Worm (Caenorhabditis elegans) whole organism, young adult: Measurements from ENCODE around the gene hmp-1.

Experiments
- B0019.2 ChIP-seq: fragments of 200-800 bp; sonication (Bioruptor generic); conservative IDR thresholded peaks from 2 replicates; pipeline ENCODE4 v1.3.6; 2022; ENCODE audit warnings: missing genetic modification reagents, missing genetic modification characterization, missing compliant biosample characterization
- D2030.7 ChIP-seq: fragments of 200-800 bp; sonication (Bioruptor generic); IDR thresholded peaks from 2 replicates; pipeline ENCODE4 v1.3.6; 2022; ENCODE audit warnings: missing genetic modification reagents, missing genetic modification characterization, missing compliant biosample characterization
- F37B4.10 ChIP-seq: fragments of 200-800 bp; sonication (Bioruptor generic); IDR thresholded peaks from 2 replicates; pipeline ENCODE4 v1.3.6; 2022; ENCODE audit warnings: missing genetic modification characterization, missing compliant biosample characterization
- F52B5.7 ChIP-seq: sonication (generic microtip); optimal IDR thresholded peaks from 2 replicates; lab custom pipeline; 2016; ENCODE audit warnings: mild to moderate bottlenecking, missing genetic modification characterization, missing compliant biosample characterization
- F55B11.4 ChIP-seq: sonication (generic microtip); optimal IDR thresholded peaks from 2 replicates; lab custom pipeline; 2016; ENCODE audit warnings: missing compliant biosample characterization, missing genetic modification characterization, borderline replicate concordance; ENCODE audit not compliant: insufficient read depth
- F57C9.4 ChIP-seq: sonication (generic microtip); optimal IDR thresholded peaks from 2 replicates; lab custom pipeline; 2017; ENCODE audit warnings: mild to moderate bottlenecking, missing genetic modification characterization, missing compliant biosample characterization
- K11D2.4 ChIP-seq: fragments of 200-800 bp; sonication (Bioruptor generic); IDR thresholded peaks from 2 replicates; pipeline ENCODE4 v1.3.6; 2022; ENCODE audit warnings: missing genetic modification reagents, missing genetic modification characterization, missing compliant biosample characterization
- T07F8.4 ChIP-seq: sonication (generic microtip); optimal IDR thresholded peaks from 2 replicates; lab custom pipeline; 2016; ENCODE audit warnings: mild to moderate bottlenecking, missing genetic modification characterization, moderate library complexity, missing compliant biosample characterization
- T26A5.8 ChIP-seq: sonication (generic microtip); optimal IDR thresholded peaks from 2 replicates; lab custom pipeline; 2016; ENCODE audit warnings: missing genetic modification characterization, missing compliant biosample characterization
- Y53G8AR.9 ChIP-seq: fragments of 200-800 bp; sonication (Bioruptor generic); conservative IDR thresholded peaks from 2 replicates; pipeline ENCODE4 v1.3.6; 2022; ENCODE audit warnings: missing genetic modification reagents, missing genetic modification characterization, missing compliant biosample characterization
- akir-1 ChIP-seq: fragments of 200-800 bp; sonication (Bioruptor generic); optimal IDR thresholded peaks from 2 replicates; lab custom pipeline; 2018; ENCODE audit warnings: mild to moderate bottlenecking, missing genetic modification characterization, moderate library complexity, missing compliant biosample characterization
- ama-1 ChIP-seq, 3 experiments: fragments of 150-350 bp in 1 of 3; sonication (generic microtip) in 2 of 3; optimal IDR thresholded peaks; 2 replicates each; lab custom pipeline; 2014 to 2018; ENCODE audit warnings: missing biosample characterization in 2 of 3, missing genetic modification characterization in 2 of 3, missing genetic modification reagents in 2 of 3
- atf-7 ChIP-seq: sonication (generic microtip); optimal IDR thresholded peaks from 2 replicates; lab custom pipeline; 2017; ENCODE audit warnings: mild to moderate bottlenecking, missing genetic modification characterization, missing compliant biosample characterization
- attf-5 ChIP-seq: fragments of 200-800 bp; sonication (Bioruptor generic); optimal IDR thresholded peaks from 2 replicates; lab custom pipeline; 2018; ENCODE audit warnings: mild to moderate bottlenecking, missing genetic modification characterization, missing compliant biosample characterization
- ceh-79 ChIP-seq: sonication (generic microtip); optimal IDR thresholded peaks from 2 replicates; lab custom pipeline; 2017; ENCODE audit warnings: mild to moderate bottlenecking, missing genetic modification characterization, missing compliant biosample characterization
- egl-18 ChIP-seq: fragments of 200-800 bp; sonication (Bioruptor generic); IDR thresholded peaks from 2 replicates; pipeline ENCODE4 v1.3.6; 2022; ENCODE audit warnings: missing genetic modification reagents, missing genetic modification characterization, missing compliant biosample characterization
- egrh-3 ChIP-seq: fragments of 200-800 bp; sonication (Bioruptor generic); IDR thresholded peaks from 2 replicates; pipeline ENCODE4 v1.3.6; 2022; ENCODE audit warnings: missing genetic modification reagents, missing genetic modification characterization, missing compliant biosample characterization
- ekl-4 ChIP-seq: fragments of 200-800 bp; sonication (Bioruptor generic); IDR thresholded peaks from 2 replicates; pipeline ENCODE4 v1.3.6; 2022; ENCODE audit warnings: missing genetic modification reagents, missing genetic modification characterization, missing compliant biosample characterization
- ets-4 ChIP-seq: fragments of 200-800 bp; sonication (Bioruptor generic); optimal IDR thresholded peaks from 2 replicates; lab custom pipeline; 2018; ENCODE audit warnings: mild to moderate bottlenecking, missing genetic modification characterization, missing compliant biosample characterization
- fkh-3 ChIP-seq: sonication (generic microtip); optimal IDR thresholded peaks from 2 replicates; lab custom pipeline; 2016; ENCODE audit warnings: mild to moderate bottlenecking, missing genetic modification characterization, missing compliant biosample characterization
- hrde-1 ChIP-seq: sonication (generic microtip); optimal IDR thresholded peaks from 2 replicates; lab custom pipeline; 2016; ENCODE audit warnings: missing genetic modification characterization, mild to moderate bottlenecking, missing compliant biosample characterization, moderate library complexity, missing genotype, missing genetic modification reagents, borderline replicate concordance
- hsf-1 ChIP-seq: fragments of 200-800 bp; sonication (Bioruptor generic); IDR thresholded peaks from 2 replicates; pipeline ENCODE4 v1.3.6; 2022; ENCODE audit warnings: missing genetic modification reagents, missing genetic modification characterization, missing compliant biosample characterization
- lin-26 ChIP-seq: fragments of 200-800 bp; sonication (Bioruptor generic); IDR thresholded peaks from 2 replicates; pipeline ENCODE4 v1.3.6; 2022; ENCODE audit warnings: missing genetic modification reagents, missing genetic modification characterization, missing compliant biosample characterization
- lsl-1 ChIP-seq: fragments of 200-800 bp; sonication (Bioruptor generic); optimal IDR thresholded peaks from 2 replicates; lab custom pipeline; 2018; ENCODE audit warnings: mild to moderate bottlenecking, missing genetic modification characterization, moderate library complexity, missing compliant biosample characterization
- madf-8 ChIP-seq: fragments of 200-800 bp; sonication (Bioruptor generic); conservative IDR thresholded peaks from 2 replicates; pipeline ENCODE4 v1.3.6; 2022; ENCODE audit warnings: missing genetic modification reagents, missing genetic modification characterization, missing compliant biosample characterization
- mel-28 ChIP-seq: sonication (generic microtip); optimal IDR thresholded peaks from 2 replicates; lab custom pipeline; 2016; ENCODE audit warnings: borderline replicate concordance, mild to moderate bottlenecking, missing genetic modification characterization, missing compliant biosample characterization
- nfya-1 ChIP-seq: sonication (generic microtip); optimal IDR thresholded peaks from 2 replicates; lab custom pipeline; 2017; ENCODE audit warnings: antibody characterized with exemption, missing compliant biosample characterization, missing genetic modification characterization, borderline replicate concordance; ENCODE audit not compliant: insufficient read depth
- nfyb-1 ChIP-seq: fragments of 200-800 bp; sonication (Bioruptor generic); IDR thresholded peaks from 2 replicates; pipeline ENCODE4 v1.3.6; 2022; ENCODE audit warnings: missing genetic modification reagents, missing genetic modification characterization, missing compliant biosample characterization
- nhr-27 ChIP-seq: fragments of 200-800 bp; sonication (Bioruptor generic); optimal IDR thresholded peaks from 2 replicates; lab custom pipeline; 2018; ENCODE audit warnings: mild to moderate bottlenecking, missing genetic modification characterization, moderate library complexity, missing compliant biosample characterization
- nhr-80 ChIP-seq: sonication (generic microtip); optimal IDR thresholded peaks from 2 replicates; lab custom pipeline; 2016; ENCODE audit warnings: missing genetic modification characterization, missing compliant biosample characterization
- nhr-90 ChIP-seq: sonication (generic microtip); optimal IDR thresholded peaks from 2 replicates; lab custom pipeline; 2016; ENCODE audit warnings: missing genotype, mild to moderate bottlenecking, missing genetic modification characterization, missing compliant biosample characterization
- pha-4 ChIP-seq: fragments of 150-350 bp; sonication (generic microtip); optimal IDR thresholded peaks from 2 replicates; lab custom pipeline; 2014; ENCODE audit warnings: missing biosample characterization, missing genetic modification reagents, missing genetic modification characterization
- rec-8 ChIP-seq, 2 experiments: sonication (generic microtip); optimal IDR thresholded peaks; 2 replicates each; lab custom pipeline; 2016; ENCODE audit warnings: mild to moderate bottlenecking in 2 of 2, missing genetic modification characterization in 2 of 2, missing genetic modification reagents in 2 of 2, missing genotype in 2 of 2, missing biosample characterization in 1 of 2, missing compliant biosample characterization in 1 of 2, moderate library complexity in 1 of 2
- sdz-38 ChIP-seq: sonication (generic microtip); optimal IDR thresholded peaks from 2 replicates; lab custom pipeline; 2016; ENCODE audit warnings: missing genotype, missing genetic modification characterization, missing compliant biosample characterization
- sea-2 ChIP-seq: fragments of 200-800 bp; sonication (Bioruptor generic); IDR thresholded peaks from 2 replicates; pipeline ENCODE4 v1.3.6; 2022; ENCODE audit warnings: missing genetic modification characterization, missing compliant biosample characterization
- snpc-1.3 ChIP-seq: sonication (generic microtip); optimal IDR thresholded peaks from 2 replicates; lab custom pipeline; 2017; ENCODE audit warnings: missing genetic modification characterization, mild to moderate bottlenecking, missing compliant biosample characterization, antibody characterized with exemption, moderate library complexity, missing genotype, missing genetic modification reagents; ENCODE audit not compliant: insufficient read depth
- snpc-4 ChIP-seq, 5 experiments: fragments of 150-350 bp in 1 of 5; sonication (generic microtip) in 4 of 5; optimal IDR thresholded peaks; 2 replicates each; lab custom pipeline; 2014 to 2018; ENCODE audit warnings: missing genetic modification characterization in 5 of 5, missing biosample characterization in 3 of 5, antibody characterized with exemption in 2 of 5, mild to moderate bottlenecking in 2 of 5, missing compliant biosample characterization in 2 of 5, missing genotype in 2 of 5, moderate library complexity in 2 of 5, missing genetic modification reagents in 1 of 5
- tbx-9 ChIP-seq: sonication (generic microtip); optimal IDR thresholded peaks from 2 replicates; lab custom pipeline; 2016; ENCODE audit warnings: borderline replicate concordance, missing genetic modification characterization, inconsistent platforms, missing compliant biosample characterization
- unc-62 ChIP-seq: fragments of 150-350 bp; optimal IDR thresholded peaks from 2 replicates; lab custom pipeline; 2014; ENCODE audit warnings: missing biosample characterization, missing genetic modification reagents, missing genetic modification characterization
- zfh-2 ChIP-seq: fragments of 200-800 bp; sonication (Bioruptor generic); conservative IDR thresholded peaks from 2 replicates; pipeline ENCODE4 v1.3.6; 2022; ENCODE audit warnings: missing genetic modification reagents, missing genetic modification characterization, missing compliant biosample characterization
- ztf-28 ChIP-seq: fragments of 200-800 bp; sonication (Bioruptor generic); IDR thresholded peaks from 2 replicates; pipeline ENCODE4 v1.3.6; 2022; ENCODE audit warnings: missing genetic modification reagents, missing genetic modification characterization, missing compliant biosample characterization
- ztf-3 ChIP-seq: fragments of 200-800 bp; sonication (Bioruptor generic); optimal IDR thresholded peaks from 2 replicates; lab custom pipeline; 2018; ENCODE audit warnings: mild to moderate bottlenecking, missing genetic modification characterization, missing compliant biosample characterization
- ztf-6 ChIP-seq: fragments of 200-800 bp; sonication (Bioruptor generic); IDR thresholded peaks from 2 replicates; pipeline ENCODE4 v1.3.6; 2022; ENCODE audit warnings: missing genetic modification reagents, missing genetic modification characterization, missing compliant biosample characterization

hmp-1 gene

DNA sequence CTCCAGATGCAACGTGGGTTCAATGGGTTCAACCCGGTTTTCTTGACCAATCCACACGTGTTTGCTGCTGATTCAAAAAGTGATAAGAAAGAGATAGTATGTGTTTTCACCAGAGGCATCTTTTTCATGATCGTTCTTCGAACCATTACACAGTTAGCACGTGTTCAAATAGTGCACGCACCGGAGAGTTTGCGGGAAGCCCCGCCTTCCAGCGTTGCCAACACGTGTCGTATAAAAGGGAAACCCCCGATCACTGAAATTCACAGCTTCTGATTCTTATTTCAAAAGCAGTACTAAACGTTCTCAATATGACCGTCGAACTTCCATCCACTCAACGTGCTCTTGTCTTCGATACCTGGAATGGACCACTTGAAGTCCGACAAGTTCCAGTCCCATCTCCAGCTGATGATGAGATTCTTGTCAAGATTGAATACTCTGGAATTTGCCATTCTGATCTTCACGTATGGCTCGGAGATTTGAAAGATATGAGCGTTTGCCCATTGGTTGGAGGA, 42.4 kb downstream of the hmp-1 start, which contains the start of gene adh-1 (continued):
- TF ChIP-seq attf-5 (GFP tag; lab: Kevin White, UChicago) (peak; percentile 37), F37B4.10 (GFP tag; lab: Robert Waterston, UW) (no peak), ama-1 (optimal IDR thresholded peaks at IDR 0.05; lab: Kevin White, UChicago) (peak; percentile 95), ama-1 (GFP tag; optimal IDR thresholded peaks at IDR 0.05; lab: Kevin White, UChicago) (no peak), akir-1 (GFP tag; lab: Kevin White, UChicago) (no peak), T26A5.8 (tag; lab: Kevin White, UChicago) (no peak), nhr-90 (tag; lab: Kevin White, UChicago) (no peak), sdz-38 (no peak), ztf-3 (GFP tag; lab: Kevin White, UChicago) (no peak), nhr-80 (tag; lab: Kevin White, UChicago) (peak; percentile 45), sea-2 (GFP tag; lab: Robert Waterston, UW) (no peak), ztf-28 (GFP tag; lab: Robert Waterston, UW) (no peak), F55B11.4 (no peak), F57C9.4 (tag; lab: Kevin White, UChicago) (no peak), fkh-3 (tag; lab: Kevin White, UChicago) (no peak), ceh-79 (no peak), T07F8.4 (tag; lab: Kevin White, UChicago) (no peak)

DNA sequence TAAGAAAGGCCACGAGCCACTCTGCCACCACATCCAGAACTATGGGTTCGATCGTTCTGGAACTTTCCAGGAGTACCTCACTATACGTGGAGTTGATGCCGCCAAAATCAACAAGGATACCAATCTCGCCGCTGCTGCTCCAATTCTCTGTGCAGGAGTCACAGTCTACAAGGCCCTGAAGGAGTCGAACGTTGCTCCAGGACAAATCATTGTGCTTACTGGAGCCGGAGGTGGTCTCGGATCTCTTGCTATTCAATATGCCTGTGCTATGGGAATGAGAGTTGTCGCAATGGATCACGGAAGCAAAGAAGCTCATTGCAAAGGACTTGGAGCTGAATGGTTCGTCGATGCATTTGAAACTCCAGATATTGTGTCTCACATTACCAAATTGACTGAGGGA, 43.0 kb downstream of the hmp-1 start:
- TF ChIP-seq snpc-1.3 = no peak
- no peak for TF ChIP-seq egrh-3 (GFP tag; lab: Robert Waterston, UW)
- no peak for TF ChIP-seq lsl-1 (GFP tag; lab: Kevin White, UChicago)
- TF ChIP-seq sea-2 (GFP tag; lab: Robert Waterston, UW) = no peak
- no peak for TF ChIP-seq egl-18
- TF ChIP-seq ets-4 (GFP tag; lab: Kevin White, UChicago) = no peak
- TF ChIP-seq mel-28 (tag; lab: Kevin White, UChicago) = no peak
- TF ChIP-seq pha-4 (tag; lab: Kevin White, UChicago) = peak; percentile 61
- no peak for TF ChIP-seq ekl-4 (GFP tag; lab: Robert Waterston, UW)
- no peak for TF ChIP-seq hrde-1
- 0 out of 2 replicates have a peak, but pooled peaks have one; percentile 10 for TF ChIP-seq nfyb-1 (GFP tag; lab: Robert Waterston, UW)
- no peak for TF ChIP-seq unc-62 (GFP tag; lab: Kevin White, UChicago)
- TF ChIP-seq K11D2.4 = 0 out of 2 replicates have a peak, but pooled peaks have one; percentile 11
- peak; percentile 27 for TF ChIP-seq ama-1 (optimal IDR thresholded peaks at IDR 0.05; lab: Kevin White, UChicago)
- TF ChIP-seq ama-1 (GFP tag; optimal IDR thresholded peaks at IDR 0.05; lab: Kevin White, UChicago) = no peak
- peak; percentile 30; the same call in 1 of the 2 replicates for TF ChIP-seq hsf-1 (GFP tag; lab: Robert Waterston, UW)
- no peak for TF ChIP-seq rec-8 (tag; optimal IDR thresholded peaks at IDR 0.05; lab: Kevin White, UChicago)
- peak; percentile 47 for TF ChIP-seq nhr-27 (tag; lab: Kevin White, UChicago)
- no peak for TF ChIP-seq zfh-2 (GFP tag; lab: Robert Waterston, UW)
- TF ChIP-seq tbx-9 (tag; lab: Kevin White, UChicago) = no peak

DNA sequence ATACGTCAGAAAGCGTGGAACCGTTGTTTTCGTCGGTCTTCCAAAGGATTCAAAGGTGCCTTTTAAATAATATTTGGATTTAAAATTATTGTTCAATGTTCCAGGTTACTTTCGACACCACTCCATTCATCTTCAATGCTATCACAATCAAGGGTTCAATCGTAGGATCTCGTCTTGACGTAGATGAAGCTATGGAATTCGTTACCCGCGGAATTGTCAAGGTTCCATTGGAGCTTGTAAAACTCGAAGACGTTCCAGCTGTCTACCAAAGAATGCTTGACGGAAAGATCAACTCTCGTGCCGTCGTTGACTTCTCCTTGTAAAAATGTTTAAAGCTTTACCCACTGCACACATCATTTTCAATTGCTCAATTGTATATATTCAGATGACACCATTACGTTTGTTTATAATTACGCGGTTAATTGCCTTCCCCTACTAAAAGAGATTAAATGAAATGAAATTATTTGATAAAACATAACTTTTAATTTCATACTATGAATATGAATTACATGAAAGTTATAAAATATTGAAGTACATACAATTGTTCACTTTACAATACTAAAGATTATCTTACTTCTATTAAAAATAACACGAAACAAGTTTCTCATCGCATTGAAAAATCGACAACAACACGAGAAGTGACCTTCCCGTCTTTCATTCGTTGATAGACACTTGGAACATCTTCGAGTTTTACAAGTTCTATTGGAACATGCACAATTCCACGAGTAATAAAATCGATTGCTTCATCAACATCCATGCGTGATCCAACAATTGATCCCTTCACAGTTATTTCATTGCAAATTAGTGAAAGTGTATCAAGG, 43.7 kb downstream of the hmp-1 start:
- no peak for TF ChIP-seq F57C9.4 (tag; lab: Kevin White, UChicago)
- peak; percentile 45; the same call in 1 of the 2 replicates for TF ChIP-seq Y53G8AR.9 (GFP tag; lab: Robert Waterston, UW)
- TF ChIP-seq B0019.2 (GFP tag; lab: Robert Waterston, UW) = no peak
- TF ChIP-seq ztf-6 (GFP tag; lab: Robert Waterston, UW) = no peak
- TF ChIP-seq F52B5.7 (tag; lab: Kevin White, UChicago) = peak; percentile 41
- TF ChIP-seq F37B4.10 (GFP tag; lab: Robert Waterston, UW) = no peak
- TF ChIP-seq lsl-1 (GFP tag; lab: Kevin White, UChicago) = no peak
- no peak for TF ChIP-seq D2030.7 (GFP tag; lab: Robert Waterston, UW)
- TF ChIP-seq madf-8 (GFP tag; lab: Robert Waterston, UW) = no peak
- TF ChIP-seq atf-7 (tag; lab: Kevin White, UChicago) = no peak
- no peak for TF ChIP-seq lin-26 (GFP tag; lab: Robert Waterston, UW)
- no peak for TF ChIP-seq nfya-1
- no peak for TF ChIP-seq snpc-4 (GFP tag; optimal IDR thresholded peaks at IDR 0.05; lab: Kevin White, UChicago)
- no peak for TF ChIP-seq snpc-4 (tag; optimal IDR thresholded peaks at IDR 0.05; lab: Kevin White, UChicago)
